Worm (Caenorhabditis elegans): ENCODE measurements around the gene Y38C1AA.7.

- TF ChIP-seq ama-1 (optimal IDR thresholded peaks at IDR 0.05) (no peak), ceh-24 (tag; optimal IDR thresholded peaks at IDR 0.05) (no peak), rnt-1 (tag; optimal IDR thresholded peaks at IDR 0.05) (no peak), K09A11.1 (tag; optimal IDR thresholded peaks at IDR 0.05; ENCODE audit: insufficient read depth) (no peak), ceh-31 (tag; optimal IDR thresholded peaks at IDR 0.05) (no peak), hlh-8 (tag; optimal IDR thresholded peaks at IDR 0.05) (no peak), fkh-10 (GFP tag; optimal IDR thresholded peaks at IDR 0.05) (no peak), elt-2 (tag; optimal IDR thresholded peaks at IDR 0.05) (no peak), pha-4 (tag; optimal IDR thresholded peaks at IDR 0.05) (no peak), unc-3 (GFP tag; conservative IDR thresholded peaks at IDR 0.05) (no peak), unc-3 (tag; optimal IDR thresholded peaks at IDR 0.05) (no peak), ceh-30 (tag; optimal IDR thresholded peaks at IDR 0.05) (no peak), unc-42 (tag; optimal IDR thresholded peaks at IDR 0.05) (no peak), Y22D7AL.16 (tag; optimal IDR thresholded peaks at IDR 0.05) (no peak)
Measured at ce11 chrIV:141022-141421, 17.7 kb upstream of the Y38C1AA.7 start.
